Fruit fly (Drosophila melanogaster): ENCODE results near the gene tal-3A.

Gene tal-3A

dm6 chr3R:13793979-13794665 is 18.8 kb upstream of the tal-3A start (continued):
- no peak for TF ChIP-seq CG31365 (tag; optimal IDR thresholded peaks at IDR 0.05)
- no peak for TF ChIP-seq dm (GFP tag; optimal IDR thresholded peaks at IDR 0.05)
- no peak for TF ChIP-seq bab2 (GFP tag; optimal IDR thresholded peaks at IDR 0.05)
- peak; percentile 28 for TF ChIP-seq Hmr (GFP tag; optimal IDR thresholded peaks at IDR 0.05)
- TF ChIP-seq CG10366 (GFP tag; IDR thresholded peaks at IDR 0.05), result peak; percentile 44; the same call in 1 of the 2 replicates
- TF ChIP-seq CG17568 (GFP tag; optimal IDR thresholded peaks at IDR 0.05), result peak; percentile 53
- TF ChIP-seq CoRest (tag; optimal IDR thresholded peaks at IDR 0.05), result peak; percentile 74
- TF ChIP-seq pzg (GFP tag; optimal IDR thresholded peaks at IDR 0.05), result no peak
- TF ChIP-seq Aef1 (GFP tag; IDR thresholded peaks at IDR 0.05), result no peak
- TF ChIP-seq sim (GFP tag; IDR thresholded peaks at IDR 0.05), result no peak
- TF ChIP-seq gcm (GFP tag; optimal IDR thresholded peaks at IDR 0.05), result peak; percentile 71
- no peak for TF ChIP-seq CG2199 (GFP tag; IDR thresholded peaks at IDR 0.05)
- peak; percentile 81 for TF ChIP-seq CG11504 (tag; optimal IDR thresholded peaks at IDR 0.05)
- TF ChIP-seq CG8290 (GFP tag; optimal IDR thresholded peaks at IDR 0.05), result no peak
- no peak for TF ChIP-seq CG8290 (tag; optimal IDR thresholded peaks at IDR 0.05)
- peak; percentile 33; the same call in 2 of the 3 replicates for TF ChIP-seq CG14050 (GFP tag; IDR thresholded peaks at IDR 0.05)
- TF ChIP-seq D (optimal IDR thresholded peaks at IDR 0.05), result no peak
- peak; percentile 71 for TF ChIP-seq D (GFP tag; optimal IDR thresholded peaks at IDR 0.05)
- peak; percentile 44 for TF ChIP-seq CG33557 (GFP tag; optimal IDR thresholded peaks at IDR 0.05)
- peak; percentile 54 for TF ChIP-seq CG9437 (GFP tag; optimal IDR thresholded peaks at IDR 0.05)
- TF ChIP-seq CG1602 (GFP tag; optimal IDR thresholded peaks at IDR 0.05), result peak; percentile 72
- peak; percentile 14 for TF ChIP-seq CG8281 (tag; optimal IDR thresholded peaks at IDR 0.05)
- TF ChIP-seq sens-2 (GFP tag; IDR thresholded peaks at IDR 0.05), result no peak
- peak; percentile 86 for TF ChIP-seq CG8388 (GFP tag; optimal IDR thresholded peaks at IDR 0.05)
- TF ChIP-seq CG15696 (tag; optimal IDR thresholded peaks at IDR 0.05), result no peak
- no peak for TF ChIP-seq CG31224 (GFP tag; IDR thresholded peaks at IDR 0.05)
- TF ChIP-seq pb (GFP tag; optimal IDR thresholded peaks at IDR 0.05), result no peak
- peak; percentile 62 for TF ChIP-seq tgo (GFP tag; IDR thresholded peaks at IDR 0.05)
- TF ChIP-seq cwo (GFP tag; optimal IDR thresholded peaks at IDR 0.05), result no peak
- peak; percentile 33 for TF ChIP-seq CG18764 (GFP tag; optimal IDR thresholded peaks at IDR 0.05)
- TF ChIP-seq Jarid2 (GFP tag; optimal IDR thresholded peaks at IDR 0.05), result peak; percentile 40
- TF ChIP-seq dimm (GFP tag; IDR thresholded peaks at IDR 0.05), result no peak
- no peak for TF ChIP-seq Kr (GFP tag; optimal IDR thresholded peaks at IDR 0.05)
- TF ChIP-seq CG11247 (GFP tag; IDR thresholded peaks at IDR 0.05), result no peak
- TF ChIP-seq Hr39 (optimal IDR thresholded peaks at IDR 0.05), result no peak
- TF ChIP-seq insv (GFP tag; optimal IDR thresholded peaks at IDR 0.05), result no peak
- no peak for TF ChIP-seq fu2 (GFP tag; optimal IDR thresholded peaks at IDR 0.05)
- TF ChIP-seq sob (GFP tag; IDR thresholded peaks at IDR 0.05), result peak; percentile 17; the same call in 1 of the 2 replicates
- peak; percentile 37 for TF ChIP-seq CG17186 (GFP tag; optimal IDR thresholded peaks at IDR 0.05)
- TF ChIP-seq Deaf1 (tag; optimal IDR thresholded peaks at IDR 0.05), result peak; percentile 13
- TF ChIP-seq CG11695 (GFP tag; IDR thresholded peaks at IDR 0.05), result peak; percentile 49; the same call in 1 of the 3 replicates
- TF ChIP-seq NC2β (GFP tag; optimal IDR thresholded peaks at IDR 0.05), result peak; percentile 6
- peak; percentile 21 for TF ChIP-seq Antp (GFP tag; optimal IDR thresholded peaks at IDR 0.05)
- TF ChIP-seq stc (GFP tag; IDR thresholded peaks at IDR 0.05), result peak; percentile 74
- no peak for TF ChIP-seq hb (GFP tag; IDR thresholded peaks at IDR 0.05; ENCODE audit: partially characterized antibody)
- TF ChIP-seq Hr3 (GFP tag; optimal IDR thresholded peaks at IDR 0.05), result peak; percentile 63
- no peak for TF ChIP-seq fd64A (GFP tag; optimal IDR thresholded peaks at IDR 0.05)
- TF ChIP-seq CG14710 (tag; optimal IDR thresholded peaks at IDR 0.05), result peak; percentile 73
- TF ChIP-seq CG18619 (GFP tag; optimal IDR thresholded peaks at IDR 0.05), result peak; percentile 43
- TF ChIP-seq sisA (GFP tag; IDR thresholded peaks at IDR 0.05), result peak; percentile 71
- no peak for TF ChIP-seq CG14965 (GFP tag; optimal IDR thresholded peaks at IDR 0.05; ENCODE audit: borderline replicate concordance)

Data from whole organism, embryonic.